Fruit fly (Drosophila melanogaster): ENCODE data around the gene Tti1.

- TF ChIP-seq CG1620 (GFP tag; optimal IDR thresholded peaks at IDR 0.05) (no peak), Crg-1 (GFP tag; optimal IDR thresholded peaks at IDR 0.05) (no peak), pad (GFP tag; optimal IDR thresholded peaks at IDR 0.05) (no peak), cnc (optimal IDR thresholded peaks at IDR 0.05) (no peak), CG7101 (tag; optimal IDR thresholded peaks at IDR 0.05) (no peak), CG33017 (tag; optimal IDR thresholded peaks at IDR 0.05) (no peak), ovo (GFP tag; optimal IDR thresholded peaks at IDR 0.05) (no peak), cic (GFP tag; optimal IDR thresholded peaks at IDR 0.05) (no peak), CG12768 (GFP tag; optimal IDR thresholded peaks at IDR 0.05) (no peak)
Measured at dm6 chr3R:9703273-9703672, 51.2 kb downstream of the Tti1 start.
